Worm (Caenorhabditis elegans): ENCODE data around the gene nhr-63.

- TF ChIP-seq F22D6.2 (tag; optimal IDR thresholded peaks at IDR 0.05) = no peak
- TF ChIP-seq nfya-1 (tag; optimal IDR thresholded peaks at IDR 0.05; ENCODE audit: borderline replicate concordance, insufficient read depth) = no peak
- no peak for TF ChIP-seq K11D2.4 (GFP tag; IDR thresholded peaks at IDR 0.05)
- TF ChIP-seq bed-1 (GFP tag; IDR thresholded peaks at IDR 0.05) = no peak
- TF ChIP-seq pha-4 (tag; optimal IDR thresholded peaks at IDR 0.05) = no peak
Measured at ce11 chrV:16015652-16016051, 13.3 kb downstream of the nhr-63 start, which contains the start of gene str-232.
